Fruit fly (Drosophila melanogaster): ENCODE measurements around the gene betaTub97EF.
"Not testable (repeated sequence)": the region's sequence is repeated elsewhere in the genome, so short reads cannot be mapped to it uniquely, and the experiment has no call there.

dm6 chr3R:27960473-27960872 lies 27.7 kb downstream of the betaTub97EF start, which contains the start of gene CG31253:
- TF ChIP-seq CG1647, cwo, mam, CG1602, CG5180, CG10654 (GFP tag; optimal IDR thresholded peaks at IDR 0.05): not testable (repeated sequence)
